Fruit fly (Drosophila melanogaster) whole organism: Measurements from ENCODE around the gene sbm.

ENCODE experiments used
- CG8478 ChIP-seq: fragments of >200 bp; optimal IDR thresholded peaks from 2 replicates; lab custom pipeline; 2018; ENCODE audit warnings: inconsistent platforms
- Dll ChIP-seq: fragments of >200 bp; optimal IDR thresholded peaks from 2 replicates; lab custom pipeline; 2017
- EcR ChIP-seq, 2 experiments: fragments of >200 bp; optimal IDR thresholded peaks; 2 replicates each; lab custom pipeline; 2017; ENCODE audit warnings: missing biosample characterization in 2 of 2, missing genetic modification characterization in 2 of 2, missing genetic modification reagents in 2 of 2
- pan ChIP-seq: fragments of >200 bp; optimal IDR thresholded peaks from 2 replicates; lab custom pipeline; 2017
- psq ChIP-seq: fragments of >200 bp; optimal IDR thresholded peaks from 2 replicates; lab custom pipeline; 2017
- usp ChIP-seq: fragments of >200 bp; optimal IDR thresholded peaks from 2 replicates; lab custom pipeline; 2017; ENCODE audit warnings: missing biosample characterization, missing genetic modification characterization, mixed read lengths

sbm gene

DNA sequence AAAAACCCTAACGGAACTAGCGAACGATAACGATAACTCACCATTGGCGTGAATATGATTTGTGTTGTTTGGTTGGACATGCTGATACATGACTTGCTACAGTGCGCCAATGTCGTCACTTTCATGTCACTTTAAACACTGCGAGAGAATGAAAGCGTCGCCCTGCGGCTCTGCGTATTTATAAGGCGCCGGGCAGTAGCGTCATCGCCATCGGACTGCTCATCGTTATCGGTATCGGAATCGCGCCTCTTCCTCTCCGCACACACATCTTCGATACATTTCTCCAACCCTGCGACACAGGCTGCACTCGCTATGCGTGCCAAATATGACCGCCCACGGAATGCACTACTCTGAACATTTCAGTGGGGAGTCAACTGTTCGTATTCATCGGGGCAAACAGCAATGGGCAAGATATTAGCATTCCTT, at the start of gene sbm:
sbm (minus strand) TSS at position 160 of the 426 bp plus-strand sequence.
- TF ChIP-seq CG8478 (lab: Kevin White, UChicago): no peak
- no peak for TF ChIP-seq pan (lab: Kevin White, UChicago)
- no peak for TF ChIP-seq psq (lab: Kevin White, UChicago)
- TF ChIP-seq EcR (GFP tag; optimal IDR thresholded peaks at IDR 0.05; lab: Kevin White, UChicago): no peak
- TF ChIP-seq Dll (lab: Kevin White, UChicago): no peak
- no peak for TF ChIP-seq usp (GFP tag; lab: Kevin White, UChicago)

DNA sequence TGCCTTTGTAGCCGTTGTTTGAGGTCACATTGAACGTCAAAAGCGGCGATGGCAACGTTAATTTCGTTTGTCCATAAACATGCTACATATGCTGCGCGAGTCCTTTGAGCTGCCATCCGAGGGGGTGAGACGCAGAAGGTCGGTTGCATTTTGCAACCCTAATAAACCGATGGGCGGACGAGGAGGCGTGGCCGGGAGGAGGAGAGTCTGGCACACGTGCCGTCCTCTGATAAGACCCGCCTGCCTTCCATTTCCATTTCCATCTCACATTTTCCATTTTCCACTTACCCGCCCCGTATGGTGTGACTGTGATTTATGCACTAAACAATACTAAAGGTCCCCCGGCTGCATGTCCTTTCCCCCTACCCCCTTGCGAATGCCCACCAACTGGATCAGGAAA, 47.4 kb upstream of the sbm start:
- no peak for TF ChIP-seq psq (lab: Kevin White, UChicago)
- TF ChIP-seq CG8478 (lab: Kevin White, UChicago): no peak
- TF ChIP-seq pan (lab: Kevin White, UChicago): no peak
- no peak for TF ChIP-seq Dll (lab: Kevin White, UChicago)
- no peak for TF ChIP-seq EcR (GFP tag; optimal IDR thresholded peaks at IDR 0.05; lab: Kevin White, UChicago)
- no peak for TF ChIP-seq usp (GFP tag; lab: Kevin White, UChicago)

- TF ChIP-seq usp (GFP tag; lab: Kevin White, UChicago) (no peak), EcR (GFP tag; optimal IDR thresholded peaks at IDR 0.05; lab: Kevin White, UChicago) (no peak), CG8478 (lab: Kevin White, UChicago) (no peak), pan (lab: Kevin White, UChicago) (no peak), Dll (lab: Kevin White, UChicago) (no peak), psq (lab: Kevin White, UChicago) (no peak)
Observed at dm6 chrX:14634696-14635095, 32.3 kb upstream of the sbm start.

dm6 chrX:14634224-14634623, 31.8 kb upstream of the sbm start:
- TF ChIP-seq CG8478 (lab: Kevin White, UChicago) (no peak), EcR (GFP tag; optimal IDR thresholded peaks at IDR 0.05; lab: Kevin White, UChicago) (no peak), pan (lab: Kevin White, UChicago) (no peak), Dll (lab: Kevin White, UChicago) (no peak), psq (lab: Kevin White, UChicago) (no peak), usp (GFP tag; lab: Kevin White, UChicago) (no peak)

- TF ChIP-seq CG8478 (lab: Kevin White, UChicago) (no peak), Dll (lab: Kevin White, UChicago) (no peak)
Observed at dm6 chrX:14633168-14633567, 30.8 kb upstream of the sbm start.

DNA sequence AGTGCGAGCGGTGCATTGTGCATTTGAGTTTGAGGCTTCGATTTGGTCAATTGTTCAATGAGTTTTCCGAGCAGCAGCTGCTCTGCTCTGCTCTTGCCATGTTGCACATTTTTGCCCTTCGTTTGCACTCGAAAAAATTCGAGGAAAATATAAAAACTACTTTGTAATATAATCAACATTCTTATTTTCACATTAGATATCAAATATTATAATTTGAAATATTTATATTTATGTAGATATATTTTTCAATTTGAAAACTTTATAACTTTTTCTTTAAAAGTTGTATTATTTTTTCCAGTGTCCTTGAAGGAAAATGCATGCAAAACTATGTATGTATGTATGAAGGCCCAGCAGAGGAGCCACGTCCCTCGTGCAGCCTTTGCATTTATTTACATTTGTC, 27.0 kb upstream of the sbm start:
- TF ChIP-seq EcR (GFP tag; optimal IDR thresholded peaks at IDR 0.05; lab: Kevin White, UChicago): no peak
- TF ChIP-seq Dll (lab: Kevin White, UChicago): no peak

dm6 chrX:14627080-14627796, 24.9 kb upstream of the sbm start:
- no peak for TF ChIP-seq usp (GFP tag; lab: Kevin White, UChicago)
- no peak for TF ChIP-seq CG8478 (lab: Kevin White, UChicago)
- TF ChIP-seq pan (lab: Kevin White, UChicago): no peak
- no peak for TF ChIP-seq Dll (lab: Kevin White, UChicago)
- no peak for TF ChIP-seq psq (lab: Kevin White, UChicago)
- TF ChIP-seq EcR (GFP tag; optimal IDR thresholded peaks at IDR 0.05; lab: Kevin White, UChicago): no peak

- TF ChIP-seq psq (lab: Kevin White, UChicago) (no peak), usp (GFP tag; lab: Kevin White, UChicago) (no peak), EcR (GFP tag; optimal IDR thresholded peaks at IDR 0.05; lab: Kevin White, UChicago) (no peak), Dll (lab: Kevin White, UChicago) (no peak), pan (lab: Kevin White, UChicago) (no peak), CG8478 (lab: Kevin White, UChicago) (no peak)
Observed at dm6 chrX:14622179-14622578, 19.8 kb upstream of the sbm start.

DNA sequence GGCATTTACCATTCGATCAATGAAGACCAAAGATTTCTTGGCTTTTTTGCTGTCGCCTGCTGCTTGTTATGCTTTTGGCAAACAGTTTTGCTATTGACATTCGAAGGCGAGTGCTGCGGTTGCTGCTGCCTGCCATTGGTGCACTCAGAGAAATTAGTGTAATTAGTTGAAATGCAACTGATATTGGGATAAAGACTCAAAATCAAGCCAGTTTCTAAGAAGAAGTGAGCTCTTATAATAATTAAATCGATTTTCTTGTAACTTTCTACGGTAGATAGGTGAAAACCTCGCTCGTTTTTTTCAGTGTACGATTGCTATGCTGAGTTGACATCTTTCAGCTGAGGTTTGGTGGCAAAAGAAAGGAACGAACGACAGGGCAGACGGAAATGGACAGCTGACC, 19.1 kb upstream of the sbm start:
- no peak for TF ChIP-seq usp (GFP tag; lab: Kevin White, UChicago)
- no peak for TF ChIP-seq psq (lab: Kevin White, UChicago)
- TF ChIP-seq EcR (GFP tag; optimal IDR thresholded peaks at IDR 0.05; lab: Kevin White, UChicago): no peak
- TF ChIP-seq CG8478 (lab: Kevin White, UChicago): no peak
- no peak for TF ChIP-seq Dll (lab: Kevin White, UChicago)
- TF ChIP-seq pan (lab: Kevin White, UChicago): no peak

- TF ChIP-seq usp (GFP tag; lab: Kevin White, UChicago) (no peak), pan (lab: Kevin White, UChicago) (no peak), psq (lab: Kevin White, UChicago) (no peak), CG8478 (lab: Kevin White, UChicago) (no peak), Dll (lab: Kevin White, UChicago) (no peak), EcR (GFP tag; optimal IDR thresholded peaks at IDR 0.05; lab: Kevin White, UChicago) (no peak)
Observed at dm6 chrX:14612302-14612701, 9.9 kb upstream of the sbm start.

DNA sequence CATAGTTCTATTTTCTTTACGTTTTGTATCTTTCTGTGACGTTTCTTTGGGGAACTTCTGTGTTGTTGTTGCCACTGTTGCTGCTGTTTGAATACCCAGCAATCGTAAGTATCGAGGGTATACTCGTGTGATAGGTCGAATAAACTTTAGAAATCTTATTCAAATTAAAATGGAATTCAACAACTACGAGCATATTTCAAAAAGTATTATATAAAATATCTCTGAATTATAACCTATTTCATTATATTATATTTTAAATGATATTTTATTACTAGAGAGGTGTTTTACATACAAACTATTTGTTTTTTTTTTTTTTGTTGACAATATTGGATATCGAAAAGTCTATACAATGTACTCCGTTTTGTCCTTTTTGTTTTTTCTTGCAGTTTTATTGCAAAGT, 6.8 kb upstream of the sbm start:
- no peak for TF ChIP-seq Dll (lab: Kevin White, UChicago)
- TF ChIP-seq EcR (GFP tag; optimal IDR thresholded peaks at IDR 0.05; lab: Kevin White, UChicago): no peak
- TF ChIP-seq CG8478 (lab: Kevin White, UChicago): no peak
- no peak for TF ChIP-seq usp (GFP tag; lab: Kevin White, UChicago)

DNA sequence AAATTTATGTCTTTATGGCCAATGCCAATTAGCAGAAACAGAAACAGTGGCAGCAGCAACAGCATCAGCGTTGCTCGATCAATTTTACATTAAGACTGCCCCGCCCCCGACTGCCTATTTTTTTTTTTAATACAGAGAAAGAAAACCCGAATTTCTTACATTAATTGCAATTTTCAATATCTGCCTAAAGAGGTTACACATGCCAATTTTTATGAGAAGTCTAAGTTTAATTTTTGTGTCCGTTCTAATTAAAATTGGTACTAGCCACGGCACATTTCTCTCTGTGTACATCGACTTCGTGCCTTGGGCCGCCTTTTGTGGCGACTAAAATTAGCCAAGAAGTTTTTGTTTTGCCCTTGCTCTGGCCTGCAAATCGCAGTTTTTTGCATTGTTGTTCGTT, 4.5 kb upstream of the sbm start:
- TF ChIP-seq psq (lab: Kevin White, UChicago) (no peak), usp (GFP tag; lab: Kevin White, UChicago) (no peak), Dll (lab: Kevin White, UChicago) (no peak), pan (lab: Kevin White, UChicago) (no peak), EcR (GFP tag; optimal IDR thresholded peaks at IDR 0.05; lab: Kevin White, UChicago) (no peak), CG8478 (lab: Kevin White, UChicago) (no peak)
